Fruit fly (Drosophila melanogaster) S2 (cell line): Measurements from ENCODE around the gene mol.

Source experiments
- CG8478 ChIP-seq: fragments of >200 bp; optimal IDR thresholded peaks from 2 replicates; lab custom pipeline; 2018
- CTCF ChIP-seq, 2 experiments: fragments of >200 bp; optimal IDR thresholded peaks; 2 replicates each; lab custom pipeline; 2018

DNA sequence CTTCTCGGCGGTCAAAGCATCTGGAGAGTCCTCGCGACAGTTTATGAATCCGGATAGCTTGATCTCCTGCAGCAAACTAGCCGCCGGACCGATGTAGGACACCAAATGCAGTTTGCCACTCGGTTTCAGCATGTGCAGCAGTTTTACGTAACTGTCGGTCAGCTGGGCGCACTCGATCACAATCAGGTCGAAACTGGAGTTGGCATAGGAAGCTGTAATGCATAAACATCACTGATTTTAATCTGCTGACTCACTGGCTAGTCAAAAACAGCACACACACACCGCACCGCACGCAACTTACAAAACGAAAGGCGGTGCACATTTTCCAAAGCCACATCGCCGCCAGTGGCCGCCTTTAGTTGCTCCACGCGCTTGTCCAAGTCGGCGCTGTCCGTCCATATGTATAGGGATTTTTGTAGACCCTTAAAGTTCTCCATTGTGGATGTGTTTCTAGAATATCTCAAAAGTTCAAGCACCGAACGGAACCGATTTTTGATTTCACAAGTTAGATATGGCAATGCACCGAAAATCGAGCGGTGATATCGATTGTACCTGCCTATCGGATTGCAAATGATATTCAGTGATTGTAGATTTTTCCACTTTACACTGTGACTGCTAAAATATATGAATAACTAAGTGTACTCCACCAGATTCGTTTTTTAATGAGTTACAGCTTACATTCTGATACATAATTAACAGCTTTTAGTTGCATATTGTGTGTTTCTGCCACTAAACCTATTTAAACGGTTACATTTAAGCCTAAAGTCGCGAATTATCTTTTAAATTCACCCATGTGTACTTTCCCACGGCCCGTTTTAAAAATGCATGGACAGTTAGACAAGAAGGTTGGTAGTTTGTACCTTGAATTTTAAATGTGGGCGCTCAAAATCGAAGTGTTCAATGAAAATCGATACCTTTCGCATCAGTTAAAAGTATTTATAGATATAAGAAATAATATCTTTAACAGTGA, 41.3 kb upstream of the mol start, which contains the start of gene CIAPIN1:
- TF ChIP-seq CG8478 (lab: Kevin White, UChicago) (no peak), CTCF (optimal IDR thresholded peaks at IDR 0.05; lab: Kevin White, UChicago) (no peak)
